Fruit fly (Drosophila melanogaster) Kc167 (cell line): ENCODE results near the gene CG10598.

Experiments
- Myc ChIP-seq: fragments of >200 bp; optimal IDR thresholded peaks from 2 replicates; lab custom pipeline; 2017; ENCODE audit warnings: missing external identifiers
- Sin3A ChIP-seq: fragments of >200 bp; optimal IDR thresholded peaks from 2 replicates; lab custom pipeline; 2018; ENCODE audit warnings: missing external identifiers
- h ChIP-seq: fragments of >200 bp; optimal IDR thresholded peaks from 3 replicates; lab custom pipeline; 2018; ENCODE audit warnings: missing external identifiers
- insv ChIP-seq: fragments of >200 bp; optimal IDR thresholded peaks from 3 replicates; lab custom pipeline; 2018; ENCODE audit warnings: missing external identifiers
- psq ChIP-seq: fragments of >200 bp; optimal IDR thresholded peaks from 2 replicates; lab custom pipeline; 2017; ENCODE audit warnings: missing external identifiers
- ttk ChIP-seq: sonication (Bioruptor generic); optimal IDR thresholded peaks from 2 replicates; lab custom pipeline; 2017; ENCODE audit warnings: missing external identifiers

The CG10598 gene

dm6 chrX:17205028-17205427 is 21.6 kb downstream of the CG10598 start:
- no peak for TF ChIP-seq psq
- no peak for TF ChIP-seq Myc (lab: Kevin White, UChicago)
- no peak for TF ChIP-seq Sin3A (lab: Kevin White, UChicago)
- TF ChIP-seq insv: no peak
- TF ChIP-seq ttk (lab: Kevin White, UChicago): no peak
- no peak for TF ChIP-seq h (lab: Kevin White, UChicago)

dm6 chrX:17202498-17203162 is 24.0 kb downstream of the CG10598 start, which contains the start of the genes TTLL1A and CG5070:
TTLL1A (minus strand) TSS chrX:17202598.
CG5070 (plus strand) TSS chrX:17203112.
- TF ChIP-seq Sin3A (lab: Kevin White, UChicago) (no peak), Myc (lab: Kevin White, UChicago) (no peak), h (lab: Kevin White, UChicago) (no peak), insv (no peak), ttk (lab: Kevin White, UChicago) (no peak), psq (no peak)

DNA sequence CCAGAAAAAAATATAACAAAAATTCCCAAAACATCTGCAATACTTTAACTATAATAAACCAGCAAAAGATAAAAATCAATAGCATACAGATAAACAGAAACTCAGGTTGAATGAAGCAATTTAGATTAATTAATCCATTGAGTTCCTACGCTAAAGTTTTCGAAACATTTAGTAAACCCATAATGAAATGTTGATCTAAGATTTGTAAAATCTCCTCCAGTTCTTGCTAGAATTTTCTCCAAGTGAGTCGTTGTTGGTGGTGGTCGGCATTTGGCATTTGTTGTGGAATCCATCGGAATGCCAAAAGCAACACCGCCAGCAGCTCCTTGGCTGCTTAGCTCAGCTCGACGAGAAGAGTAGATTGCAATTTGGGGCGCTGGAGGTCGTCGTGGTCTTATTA is 38.5 kb downstream of the CG10598 start:
- TF ChIP-seq psq: no peak
- TF ChIP-seq ttk (lab: Kevin White, UChicago): no peak
- no peak for TF ChIP-seq insv

DNA sequence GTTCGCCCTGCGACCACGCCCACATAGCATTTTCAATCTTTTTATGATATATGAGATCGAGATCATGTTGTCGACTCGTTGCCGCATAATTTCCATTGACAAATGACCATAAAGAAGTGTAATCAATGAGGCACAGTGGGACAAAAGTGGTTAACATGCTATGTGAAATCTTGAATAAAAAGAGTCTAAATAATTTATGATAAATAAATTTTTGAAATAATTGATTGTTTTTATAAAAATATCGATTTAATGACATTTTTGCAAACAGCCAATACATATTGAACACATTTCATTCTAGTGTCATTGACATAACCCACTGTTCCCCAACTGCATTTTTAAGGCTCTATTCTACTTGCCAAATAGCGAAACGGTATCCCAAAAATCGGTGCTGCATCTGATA is 39.2 kb downstream of the CG10598 start:
- TF ChIP-seq ttk (lab: Kevin White, UChicago) (no peak), psq (no peak), Sin3A (lab: Kevin White, UChicago) (no peak), insv (no peak), h (lab: Kevin White, UChicago) (no peak)

DNA sequence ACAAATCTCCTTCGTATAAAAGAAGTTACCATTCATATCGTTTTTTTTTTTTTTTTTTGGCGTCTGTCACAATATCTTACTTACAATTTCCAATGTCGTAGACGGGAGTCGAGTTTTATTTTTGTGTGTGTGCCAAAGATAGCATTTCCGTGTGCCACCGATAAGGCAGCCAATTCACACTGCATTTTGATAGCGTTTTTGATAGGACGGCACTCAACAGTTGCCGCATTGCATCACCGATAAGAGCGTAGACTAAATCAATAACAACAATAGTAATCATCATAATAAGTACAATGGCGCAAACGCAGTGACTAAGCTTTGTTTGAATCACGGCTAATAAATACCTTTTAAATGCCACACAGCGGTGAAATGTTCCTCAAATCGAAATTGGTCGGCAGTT is 40.2 kb downstream of the CG10598 start:
- no peak for TF ChIP-seq Sin3A (lab: Kevin White, UChicago)
- no peak for TF ChIP-seq ttk (lab: Kevin White, UChicago)
- no peak for TF ChIP-seq psq
- no peak for TF ChIP-seq insv
- no peak for TF ChIP-seq Myc (lab: Kevin White, UChicago)
- TF ChIP-seq h (lab: Kevin White, UChicago): no peak

dm6 chrX:17183486-17183885 is 43.2 kb downstream of the CG10598 start:
- no peak for TF ChIP-seq h (lab: Kevin White, UChicago)
- TF ChIP-seq psq: no peak
- TF ChIP-seq insv: no peak
- TF ChIP-seq Sin3A (lab: Kevin White, UChicago): no peak
- TF ChIP-seq ttk (lab: Kevin White, UChicago): no peak
- no peak for TF ChIP-seq Myc (lab: Kevin White, UChicago)

- no peak for TF ChIP-seq Sin3A (lab: Kevin White, UChicago)
- no peak for TF ChIP-seq ttk (lab: Kevin White, UChicago)
- no peak for TF ChIP-seq h (lab: Kevin White, UChicago)
- no peak for TF ChIP-seq psq
Observed at dm6 chrX:17181264-17182198, 45.1 kb downstream of the CG10598 start.

DNA sequence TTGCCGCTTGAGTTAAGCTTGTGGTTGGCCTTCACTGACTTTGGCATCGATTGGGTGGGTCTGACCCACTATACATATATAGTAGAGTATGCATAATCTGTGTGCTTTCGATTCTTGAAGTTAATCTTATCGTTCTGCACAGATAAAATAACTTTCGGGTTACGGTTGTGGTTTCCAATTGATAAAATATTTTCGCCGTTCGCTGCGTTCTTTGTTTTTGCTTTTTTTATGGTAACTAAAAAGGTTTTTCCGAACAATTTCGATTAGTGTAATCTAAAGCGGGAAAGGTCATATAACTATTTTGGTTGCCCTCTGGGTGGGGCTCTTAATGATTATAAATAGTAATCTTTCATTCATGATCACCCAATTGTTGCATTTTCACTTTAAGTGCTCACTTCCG is 46.1 kb downstream of the CG10598 start:
- no peak for TF ChIP-seq h (lab: Kevin White, UChicago)
- TF ChIP-seq insv: no peak
- TF ChIP-seq psq: no peak
- no peak for TF ChIP-seq Sin3A (lab: Kevin White, UChicago)

DNA sequence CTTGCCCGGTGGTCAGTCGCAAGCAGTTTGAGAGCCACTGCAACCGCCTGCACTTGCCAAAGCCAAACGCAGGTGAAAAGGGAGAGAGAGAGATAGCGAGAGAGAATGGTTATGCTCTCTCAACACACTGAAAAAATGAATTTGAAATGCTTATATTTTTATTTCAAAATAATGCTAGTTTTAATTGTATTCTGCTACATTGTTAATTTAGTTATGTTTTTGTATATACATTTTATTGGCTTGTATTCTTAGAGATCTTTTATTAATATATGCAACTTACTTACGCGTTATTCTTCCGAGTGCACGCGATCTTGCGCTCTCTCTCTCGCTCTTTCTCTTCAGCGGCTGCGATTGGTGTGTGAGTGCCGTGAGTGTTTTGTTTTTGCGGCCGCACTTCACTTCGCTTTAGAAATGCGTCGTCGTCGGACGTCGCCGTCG is 48.2 kb downstream of the CG10598 start:
- TF ChIP-seq ttk (lab: Kevin White, UChicago): no peak
- no peak for TF ChIP-seq insv
- TF ChIP-seq Sin3A (lab: Kevin White, UChicago): no peak
- TF ChIP-seq Myc (lab: Kevin White, UChicago): no peak
- TF ChIP-seq h (lab: Kevin White, UChicago): no peak
- TF ChIP-seq psq: no peak

- TF ChIP-seq h (lab: Kevin White, UChicago) (no peak), Sin3A (lab: Kevin White, UChicago) (no peak), psq (no peak), ttk (lab: Kevin White, UChicago) (no peak), insv (no peak), Myc (lab: Kevin White, UChicago) (no peak)
Observed at dm6 chrX:17177606-17178005, 49.1 kb downstream of the CG10598 start.

dm6 chrX:17176542-17176941 is 50.1 kb downstream of the CG10598 start:
- TF ChIP-seq psq (no peak), Sin3A (lab: Kevin White, UChicago) (no peak)

- TF ChIP-seq Sin3A (lab: Kevin White, UChicago) (no peak), Myc (lab: Kevin White, UChicago) (no peak), psq (no peak), ttk (lab: Kevin White, UChicago) (no peak), h (lab: Kevin White, UChicago) (no peak), insv (no peak)
Observed at dm6 chrX:17175558-17176189, 51.0 kb downstream of the CG10598 start.
